Fruit fly (Drosophila melanogaster) whole organism, embryonic: ENCODE results near the gene mbm.

ENCODE experiments used
- B-H2 ChIP-seq: fragments of 200-800 bp; sonication (Bioruptor generic); optimal IDR thresholded peaks from 2 replicates; lab custom pipeline; 2018; ENCODE audit warnings: missing biosample characterization, mild to moderate bottlenecking, missing genetic modification characterization
- CG11695 ChIP-seq: fragments of 200-800 bp; sonication (Bioruptor generic); IDR thresholded peaks from 3 replicates; pipeline ENCODE4 v1.3.6; 2022; ENCODE audit warnings: missing biosample characterization, missing genetic modification characterization
- CG11723 ChIP-seq: fragments of 200-800 bp; sonication (Bioruptor generic); optimal IDR thresholded peaks from 2 replicates; lab custom pipeline; 2017; ENCODE audit warnings: missing biosample characterization, mild to moderate bottlenecking, missing genetic modification characterization
- CG12219 ChIP-seq: fragments of 200-800 bp; sonication (Bioruptor generic); optimal IDR thresholded peaks from 3 replicates; lab custom pipeline; 2018; ENCODE audit warnings: missing biosample characterization, mild to moderate bottlenecking, missing genetic modification characterization
- CG12299 ChIP-seq: fragments of 200-800 bp; sonication (Bioruptor generic); optimal IDR thresholded peaks from 2 replicates; lab custom pipeline; 2018; ENCODE audit warnings: missing biosample characterization, mild to moderate bottlenecking, missing genetic modification characterization
- CG1233 ChIP-seq: fragments of 200-800 bp; sonication (Bioruptor generic); optimal IDR thresholded peaks from 4 replicates; lab custom pipeline; 2018; ENCODE audit warnings: missing biosample characterization, mild to moderate bottlenecking, missing genetic modification characterization
- CG14050 ChIP-seq: fragments of 200-800 bp; sonication (Bioruptor generic); IDR thresholded peaks from 3 replicates; pipeline ENCODE4 v1.3.6; 2022; ENCODE audit warnings: missing biosample characterization, missing genetic modification characterization
- CG14667 ChIP-seq: fragments of 200-800 bp; sonication (Bioruptor generic); IDR thresholded peaks from 2 replicates; pipeline ENCODE4 v1.3.6; 2022; ENCODE audit warnings: missing biosample characterization, missing genetic modification characterization
- CG14965 ChIP-seq: fragments of 200-800 bp; sonication (Bioruptor generic); optimal IDR thresholded peaks from 2 replicates; lab custom pipeline; 2016; ENCODE audit warnings: missing biosample characterization, missing genetic modification characterization, borderline replicate concordance
- CG17328 ChIP-seq: fragments of 200-800 bp; sonication (Bioruptor generic); IDR thresholded peaks from 2 replicates; pipeline ENCODE4 v1.3.6; 2022; ENCODE audit warnings: missing biosample characterization, missing genetic modification characterization
- CG17385 ChIP-seq: fragments of 200-800 bp; sonication (Bioruptor generic); optimal IDR thresholded peaks from 3 replicates; lab custom pipeline; 2018; ENCODE audit warnings: missing biosample characterization, mild to moderate bottlenecking, missing genetic modification characterization
- CG1792 ChIP-seq: fragments of 200-800 bp; sonication (Bioruptor generic); optimal IDR thresholded peaks from 2 replicates; lab custom pipeline; 2016; ENCODE audit warnings: missing biosample characterization, missing genetic modification characterization
- CG18619 ChIP-seq: fragments of 200-800 bp; sonication (Bioruptor generic); optimal IDR thresholded peaks from 3 replicates; lab custom pipeline; 2017; ENCODE audit warnings: missing biosample characterization, mild to moderate bottlenecking, missing genetic modification characterization
- CG2712 ChIP-seq: fragments of 200-800 bp; optimal IDR thresholded peaks from 3 replicates; lab custom pipeline; 2019; ENCODE audit warnings: missing biosample characterization, mild to moderate bottlenecking, missing genetic modification characterization, moderate library complexity
- CG6272 ChIP-seq: fragments of 200-800 bp; sonication (Bioruptor generic); IDR thresholded peaks from 2 replicates; pipeline ENCODE4 v1.3.6; 2022; ENCODE audit warnings: missing biosample characterization, missing genetic modification characterization
- CG7372 ChIP-seq: fragments of 200-800 bp; sonication (Bioruptor generic); IDR thresholded peaks from 2 replicates; pipeline ENCODE4 v1.3.6; 2022; ENCODE audit warnings: missing biosample characterization, missing genetic modification characterization
- CG8089 ChIP-seq: fragments of 200-800 bp; sonication (Bioruptor generic); optimal IDR thresholded peaks from 3 replicates; lab custom pipeline; 2016; ENCODE audit warnings: missing biosample characterization, missing genetic modification characterization
- CG8388 ChIP-seq: fragments of 200-800 bp; sonication (Bioruptor generic); optimal IDR thresholded peaks from 2 replicates; lab custom pipeline; 2019; ENCODE audit warnings: missing biosample characterization, mild to moderate bottlenecking, missing genetic modification characterization, moderate library complexity
- CG9727 ChIP-seq: fragments of 200-800 bp; sonication (Bioruptor generic); optimal IDR thresholded peaks from 3 replicates; lab custom pipeline; 2017; ENCODE audit warnings: missing biosample characterization, mild to moderate bottlenecking, missing genetic modification characterization
- CG9797 ChIP-seq: fragments of 200-800 bp; sonication (Bioruptor generic); optimal IDR thresholded peaks from 3 replicates; lab custom pipeline; 2018; ENCODE audit warnings: missing biosample characterization, mild to moderate bottlenecking, missing genetic modification characterization
- CG9817 ChIP-seq: fragments of 200-800 bp; sonication (Bioruptor generic); optimal IDR thresholded peaks from 2 replicates; lab custom pipeline; 2018; ENCODE audit warnings: missing biosample characterization, mild to moderate bottlenecking, missing genetic modification characterization, moderate library complexity
- Chrac-16 ChIP-seq: fragments of 200-800 bp; sonication (Bioruptor generic); optimal IDR thresholded peaks from 3 replicates; lab custom pipeline; 2016; ENCODE audit warnings: missing biosample characterization, missing genetic modification characterization
- Dek ChIP-seq: fragments of 200-800 bp; sonication (Bioruptor generic); optimal IDR thresholded peaks from 3 replicates; lab custom pipeline; 2019; ENCODE audit warnings: missing biosample characterization, mild to moderate bottlenecking, missing genetic modification characterization, moderate library complexity
- Hey ChIP-seq: fragments of 200-800 bp; sonication (Bioruptor generic); optimal IDR thresholded peaks from 3 replicates; lab custom pipeline; 2018; ENCODE audit warnings: missing biosample characterization, mild to moderate bottlenecking, missing genetic modification characterization
- Hmr ChIP-seq: fragments of 200-800 bp; sonication (Bioruptor generic); optimal IDR thresholded peaks from 3 replicates; lab custom pipeline; 2017; ENCODE audit warnings: mild to moderate bottlenecking, missing biosample characterization, missing genetic modification reagents, missing genetic modification characterization
- Hsf ChIP-seq: fragments of 200-800 bp; sonication (Bioruptor generic); optimal IDR thresholded peaks from 3 replicates; lab custom pipeline; 2016; ENCODE audit warnings: missing biosample characterization, missing genetic modification characterization
- Mes4 ChIP-seq: fragments of 200-800 bp; sonication (Bioruptor generic); optimal IDR thresholded peaks from 2 replicates; lab custom pipeline; 2016; ENCODE audit warnings: missing biosample characterization, missing genetic modification characterization
- Neu2 ChIP-seq: fragments of 200-800 bp; sonication (Bioruptor generic); optimal IDR thresholded peaks from 3 replicates; lab custom pipeline; 2016; ENCODE audit warnings: missing biosample characterization, missing genetic modification characterization, borderline replicate concordance
- Oli ChIP-seq: fragments of 200-800 bp; sonication (Bioruptor generic); optimal IDR thresholded peaks from 2 replicates; lab custom pipeline; 2018; ENCODE audit warnings: missing biosample characterization, mild to moderate bottlenecking, missing genetic modification characterization, moderate library complexity
- Ravus ChIP-seq: fragments of 200-800 bp; sonication (Bioruptor generic); IDR thresholded peaks from 2 replicates; pipeline ENCODE4 v1.3.6; 2022; ENCODE audit warnings: missing biosample characterization, missing genetic modification characterization
- Xbp1 ChIP-seq: fragments of 200-800 bp; sonication (Bioruptor generic); optimal IDR thresholded peaks from 3 replicates; lab custom pipeline; 2016; ENCODE audit warnings: missing biosample characterization, mild to moderate bottlenecking, missing genetic modification characterization
- cas ChIP-seq: fragments of 200-800 bp; sonication (Bioruptor generic); IDR thresholded peaks from 2 replicates; pipeline ENCODE4 v1.3.6; 2022; ENCODE audit warnings: missing biosample characterization, missing genetic modification characterization
- caup ChIP-seq: fragments of 200-800 bp; sonication (Bioruptor generic); optimal IDR thresholded peaks from 3 replicates; lab custom pipeline; 2017; ENCODE audit warnings: missing biosample characterization, mild to moderate bottlenecking, missing genetic modification characterization, moderate library complexity; ENCODE audit not compliant: severe bottlenecking
- ems ChIP-seq: fragments of 200-800 bp; sonication (Bioruptor generic); optimal IDR thresholded peaks from 3 replicates; lab custom pipeline; 2016; ENCODE audit warnings: missing biosample characterization, missing genetic modification characterization
- eve ChIP-seq, 2 experiments: fragments of >200 bp; optimal IDR thresholded peaks; 2 replicates each; lab custom pipeline; 2017; ENCODE audit warnings: missing biosample characterization in 2 of 2, missing genetic modification characterization in 2 of 2
- fd102C ChIP-seq: fragments of 200-800 bp; sonication (Bioruptor generic); optimal IDR thresholded peaks from 2 replicates; lab custom pipeline; 2018; ENCODE audit warnings: missing biosample characterization, mild to moderate bottlenecking, missing genetic modification characterization, moderate library complexity
- ftz-f1 ChIP-seq: fragments of 200-800 bp; sonication (Bioruptor generic); optimal IDR thresholded peaks from 2 replicates; lab custom pipeline; 2016; ENCODE audit warnings: missing biosample characterization, missing genetic modification characterization
- hth ChIP-seq: fragments of >200 bp; optimal IDR thresholded peaks from 2 replicates; lab custom pipeline; 2017; ENCODE audit warnings: inconsistent platforms
- jigr1 ChIP-seq: fragments of 200-800 bp; sonication (Bioruptor generic); IDR thresholded peaks from 3 replicates; pipeline ENCODE4 v1.3.6; 2022; ENCODE audit warnings: missing biosample characterization, missing genetic modification characterization
- lab ChIP-seq: fragments of 200-800 bp; sonication (Bioruptor generic); optimal IDR thresholded peaks from 3 replicates; lab custom pipeline; 2017; ENCODE audit warnings: missing biosample characterization, missing genetic modification characterization, mild to moderate bottlenecking, moderate library complexity, missing genetic modification reagents
- lmd ChIP-seq: fragments of 200-800 bp; sonication (Bioruptor generic); IDR thresholded peaks from 2 replicates; pipeline ENCODE4 v1.3.6; 2022; ENCODE audit warnings: missing biosample characterization, missing genetic modification characterization
- mam ChIP-seq: fragments of 200-800 bp; sonication (Bioruptor generic); optimal IDR thresholded peaks from 3 replicates; lab custom pipeline; 2016; ENCODE audit warnings: missing biosample characterization, missing genetic modification characterization
- oc ChIP-seq: fragments of 200-800 bp; sonication (Bioruptor generic); optimal IDR thresholded peaks from 2 replicates; lab custom pipeline; 2018; ENCODE audit warnings: missing biosample characterization, mild to moderate bottlenecking, missing genetic modification characterization, moderate library complexity
- onecut ChIP-seq: fragments of 200-800 bp; sonication (Bioruptor generic); IDR thresholded peaks from 2 replicates; pipeline ENCODE4 v1.3.6; 2022; ENCODE audit warnings: missing biosample characterization, missing genetic modification characterization
- org-1 ChIP-seq: fragments of 200-800 bp; sonication (Bioruptor generic); optimal IDR thresholded peaks from 2 replicates; lab custom pipeline; 2017; ENCODE audit warnings: missing biosample characterization, missing genetic modification characterization
- pan ChIP-seq, 4 experiments: fragments of >200 bp in 3 of 4; fragments of 200-800 bp in 1 of 4; sonication (Bioruptor generic) in 1 of 4; optimal IDR thresholded peaks in 3 of 4; IDR thresholded peaks in 1 of 4; 2 replicates each; pipeline versions ENCODE4 v1.3.6 to Lab custom; 2017 to 2022; ENCODE audit warnings: missing biosample characterization in 2 of 4, missing genetic modification characterization in 2 of 4, mixed read lengths in 1 of 4
- sr ChIP-seq: fragments of 200-800 bp; sonication (Bioruptor generic); IDR thresholded peaks from 3 replicates; pipeline ENCODE4 v1.3.6; 2022; ENCODE audit warnings: missing biosample characterization, missing genetic modification characterization
- toy ChIP-seq: fragments of 200-800 bp; sonication (Bioruptor generic); IDR thresholded peaks from 2 replicates; pipeline ENCODE4 v1.3.6; 2022; ENCODE audit warnings: missing biosample characterization, missing genetic modification characterization
- twi ChIP-seq: fragments of 200-800 bp; optimal IDR thresholded peaks from 2 replicates; lab custom pipeline; 2019; ENCODE audit warnings: missing biosample characterization, mild to moderate bottlenecking, missing genetic modification characterization, moderate library complexity
- tx ChIP-seq: fragments of 200-800 bp; sonication (Bioruptor generic); optimal IDR thresholded peaks from 2 replicates; lab custom pipeline; 2016; ENCODE audit warnings: missing biosample characterization, missing genetic modification characterization

The mbm gene

DNA sequence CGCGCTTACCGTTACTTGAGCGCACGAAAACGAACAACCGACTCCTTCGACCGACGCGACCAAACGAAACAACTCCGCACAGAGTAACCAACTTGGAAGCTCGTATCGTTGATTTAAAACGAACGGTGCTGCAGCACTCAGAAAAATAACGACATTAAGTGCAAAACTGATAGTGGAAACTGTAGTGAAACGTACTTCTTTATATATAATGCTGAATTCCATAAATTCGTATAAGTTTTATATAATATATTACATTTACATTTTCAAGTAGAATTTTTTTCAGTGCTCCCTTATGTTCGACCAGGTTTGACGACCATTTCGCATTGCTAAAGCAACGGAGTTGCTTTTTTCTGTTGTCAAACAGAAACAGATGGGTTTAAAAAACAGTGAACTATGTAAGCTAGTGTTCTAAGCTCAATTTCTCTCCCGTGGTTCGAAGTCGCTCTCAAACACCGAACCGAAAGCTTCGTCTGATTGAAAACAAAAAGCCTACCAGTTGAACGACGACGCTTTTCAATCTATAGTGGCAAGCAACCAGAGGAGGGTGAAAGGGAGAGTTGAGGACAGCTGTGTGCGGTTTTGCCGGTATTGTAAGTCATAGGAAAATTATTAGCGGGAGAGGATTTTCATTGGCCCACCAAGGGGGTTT lies 6.0 kb downstream of the mbm start, which contains the start of gene CG17075 (continued):
- peak; percentile 86 for TF ChIP-seq cas (GFP tag; lab: Robert Waterston, UW)
- TF ChIP-seq CG14050 = peak; percentile 93
- peak; percentile 91 for TF ChIP-seq oc (tag; lab: Kevin White, UChicago)
- peak; percentile 98 for TF ChIP-seq Hmr (GFP tag; lab: Kevin White, UChicago)
- peak; percentile 92 for TF ChIP-seq CG1233
- peak; percentile 94 for TF ChIP-seq CG7372 (GFP tag; lab: Robert Waterston, UW)
- peak; percentile 37 for TF ChIP-seq Mes4 (GFP tag; lab: Kevin White, UChicago)
- TF ChIP-seq Ravus (GFP tag; lab: Robert Waterston, UW) = peak; percentile 90
- no peak for TF ChIP-seq CG14965
- TF ChIP-seq CG2712 (tag; lab: Kevin White, UChicago) = peak; percentile 92
- peak; percentile 91 for TF ChIP-seq CG8388
- TF ChIP-seq CG18619 (GFP tag; lab: Kevin White, UChicago) = peak; percentile 94
- TF ChIP-seq org-1 (GFP tag; lab: Kevin White, UChicago) = peak; percentile 92
- TF ChIP-seq Oli (tag; lab: Kevin White, UChicago) = peak; percentile 94
- TF ChIP-seq CG17328 (GFP tag; lab: Robert Waterston, UW) = peak; percentile 96
- peak; percentile 91 for TF ChIP-seq CG6272 (GFP tag; lab: Robert Waterston, UW)
- peak; percentile 78 for TF ChIP-seq tx (GFP tag; lab: Kevin White, UChicago)
- peak; percentile 84 for TF ChIP-seq sr (GFP tag; lab: Robert Waterston, UW)
- TF ChIP-seq Xbp1 = peak; percentile 96
- TF ChIP-seq CG9797 = peak; percentile 29
- peak; percentile 86 for TF ChIP-seq onecut (GFP tag; lab: Robert Waterston, UW)
- TF ChIP-seq ftz-f1 (GFP tag; lab: Kevin White, UChicago) = peak; percentile 41
- TF ChIP-seq Hey (tag; lab: Kevin White, UChicago) = peak; percentile 62
- TF ChIP-seq lab = peak; percentile 98
- peak; percentile 66 for TF ChIP-seq CG1792 (GFP tag; lab: Kevin White, UChicago)
- TF ChIP-seq CG9817 (tag; lab: Kevin White, UChicago) = peak; percentile 93
- TF ChIP-seq CG8089 (GFP tag; lab: Kevin White, UChicago) = peak; percentile 48
- peak; percentile 96 for TF ChIP-seq CG11695 (GFP tag; lab: Robert Waterston, UW)
- TF ChIP-seq ems = peak; percentile 84
- TF ChIP-seq Hsf (GFP tag; lab: Kevin White, UChicago) = peak; percentile 91
- TF ChIP-seq jigr1 (GFP tag; lab: Robert Waterston, UW) = peak; percentile 82
- TF ChIP-seq Dek (tag; lab: Kevin White, UChicago) = peak; percentile 96
- no peak for TF ChIP-seq hth (lab: Kevin White, UChicago)
- peak; percentile 92 for TF ChIP-seq CG17385 (GFP tag; lab: Kevin White, UChicago)
- TF ChIP-seq CG12299 (tag; lab: Kevin White, UChicago) = peak; percentile 92
- peak; percentile 85 for TF ChIP-seq toy (GFP tag; lab: Robert Waterston, UW)
- TF ChIP-seq fd102C (GFP tag; lab: Kevin White, UChicago) = no peak
- TF ChIP-seq twi (tag; lab: Kevin White, UChicago) = peak; percentile 78
- peak; percentile 88 for TF ChIP-seq mam
- TF ChIP-seq caup = peak; percentile 96
- peak; percentile 83 for TF ChIP-seq CG11723 (GFP tag; lab: Kevin White, UChicago)
- peak; percentile 94 for TF ChIP-seq CG9727 (GFP tag; lab: Kevin White, UChicago)
- peak; percentile 89 for TF ChIP-seq Chrac-16 (GFP tag; lab: Kevin White, UChicago)
- no peak for TF ChIP-seq eve (GFP tag; optimal IDR thresholded peaks at IDR 0.05; lab: Kevin White, UChicago)
- no peak for TF ChIP-seq Neu2 (GFP tag; lab: Kevin White, UChicago)
- peak; percentile 88 for TF ChIP-seq CG12219 (GFP tag; lab: Kevin White, UChicago)
- peak; percentile 80 for TF ChIP-seq B-H2 (GFP tag; lab: Kevin White, UChicago)
- TF ChIP-seq lmd (GFP tag; lab: Robert Waterston, UW) = peak; percentile 96
- peak; percentile 92 for TF ChIP-seq CG14667 (GFP tag; lab: Robert Waterston, UW)
- TF ChIP-seq pan (optimal IDR thresholded peaks at IDR 0.05; lab: Kevin White, UChicago) = no peak
- peak in 1 of 2 experiments; percentile 97 for TF ChIP-seq pan (GFP tag; optimal IDR thresholded peaks at IDR 0.05 in 1 of 2, IDR thresholded peaks at IDR 0.05 in 1 of 2)
